Fruit fly (Drosophila melanogaster): ENCODE data around the gene CG13005.

The CG13005 gene

DNA sequence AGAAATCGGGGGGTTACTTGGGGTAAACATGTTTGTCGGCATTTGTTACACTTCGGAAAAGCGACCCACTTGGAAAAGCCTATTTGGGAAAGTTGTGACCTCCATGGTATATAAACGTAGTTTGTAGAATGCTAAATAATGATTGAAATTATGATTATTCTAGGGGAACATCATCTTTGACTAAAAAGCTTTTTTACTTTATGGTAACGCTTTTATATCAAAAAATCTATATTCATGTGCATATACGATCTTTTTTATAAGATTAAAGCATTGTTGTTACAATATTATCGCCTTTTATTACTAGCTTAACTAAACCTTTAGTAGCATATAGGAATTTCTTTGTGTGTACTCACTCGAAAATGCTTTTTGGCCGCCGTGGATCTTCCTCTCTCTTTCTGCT is 30.8 kb downstream of the CG13005 start (continued):
- TF ChIP-seq CG12744 (GFP tag; optimal IDR thresholded peaks at IDR 0.05) (no peak), Nf-YC (tag; optimal IDR thresholded peaks at IDR 0.05) (peak; percentile 33), B-H1 (GFP tag; IDR thresholded peaks at IDR 0.05) (no peak), CG6854 (GFP tag; optimal IDR thresholded peaks at IDR 0.05) (no peak), CG12659 (GFP tag; optimal IDR thresholded peaks at IDR 0.05) (peak; percentile 54), Opbp (GFP tag; IDR thresholded peaks at IDR 0.05; ENCODE audit: partially characterized antibody) (no peak), amos (GFP tag; IDR thresholded peaks at IDR 0.05; ENCODE audit: partially characterized antibody) (no peak), kni (GFP tag; optimal IDR thresholded peaks at IDR 0.05) (no peak), Oaz (GFP tag; IDR thresholded peaks at IDR 0.05) (no peak), Deaf1 (tag; optimal IDR thresholded peaks at IDR 0.05) (no peak), CG10321 (GFP tag; IDR thresholded peaks at IDR 0.05) (no peak), CG8281 (tag; optimal IDR thresholded peaks at IDR 0.05) (no peak), YL-1 (GFP tag; optimal IDR thresholded peaks at IDR 0.05) (no peak), CoRest (tag; optimal IDR thresholded peaks at IDR 0.05) (peak; percentile 67), CG10366 (GFP tag; IDR thresholded peaks at IDR 0.05) (no peak), CG7372 (GFP tag; IDR thresholded peaks at IDR 0.05) (peak; percentile 14; the same call in 1 of the 2 replicates), CG3847 (GFP tag; IDR thresholded peaks at IDR 0.05) (peak; percentile 24; the same call in 1 of the 2 replicates), CG30020 (tag; optimal IDR thresholded peaks at IDR 0.05) (no peak), usp (GFP tag; optimal IDR thresholded peaks at IDR 0.05) (no peak), Ets97D (GFP tag; optimal IDR thresholded peaks at IDR 0.05) (no peak), CG6654 (GFP tag; optimal IDR thresholded peaks at IDR 0.05) (no peak), CG14860 (GFP tag; IDR thresholded peaks at IDR 0.05; ENCODE audit: partially characterized antibody) (no peak), CG10267 (tag; optimal IDR thresholded peaks at IDR 0.05) (no peak), ken (GFP tag; IDR thresholded peaks at IDR 0.05) (no peak), CG9727 (GFP tag; optimal IDR thresholded peaks at IDR 0.05) (peak; percentile 25), D19B (GFP tag; optimal IDR thresholded peaks at IDR 0.05) (no peak), Lhr (GFP tag; optimal IDR thresholded peaks at IDR 0.05) (no peak), lab (GFP tag; optimal IDR thresholded peaks at IDR 0.05) (peak; percentile 26), CG14965 (GFP tag; optimal IDR thresholded peaks at IDR 0.05; ENCODE audit: borderline replicate concordance) (no peak), hbn (GFP tag; IDR thresholded peaks at IDR 0.05; ENCODE audit: partially characterized antibody) (no peak), crol (GFP tag; IDR thresholded peaks at IDR 0.05) (no peak), tup (GFP tag; optimal IDR thresholded peaks at IDR 0.05) (no peak), CrebB (tag; optimal IDR thresholded peaks at IDR 0.05) (no peak), onecut (GFP tag; IDR thresholded peaks at IDR 0.05) (no peak), CG31441 (GFP tag; IDR thresholded peaks at IDR 0.05) (peak; percentile 54), CG15696 (tag; optimal IDR thresholded peaks at IDR 0.05) (no peak), bsh (GFP tag; optimal IDR thresholded peaks at IDR 0.05) (peak; percentile 53 to 80), sqz (GFP tag; optimal IDR thresholded peaks at IDR 0.05) (no peak), Mad (GFP tag; optimal IDR thresholded peaks at IDR 0.05) (no peak), CG4404 (GFP tag; IDR thresholded peaks at IDR 0.05) (no peak), Hr51 (GFP tag; optimal IDR thresholded peaks at IDR 0.05) (peak in 1 of 2 experiments; percentile 75), CG33213 (GFP tag; optimal IDR thresholded peaks at IDR 0.05) (no peak), Xbp1 (GFP tag; optimal IDR thresholded peaks at IDR 0.05) (peak; percentile 43), CG3281 (GFP tag; optimal IDR thresholded peaks at IDR 0.05) (peak; percentile 34), Atf-2 (GFP tag; optimal IDR thresholded peaks at IDR 0.05) (peak; percentile 18), Neu2 (GFP tag; optimal IDR thresholded peaks at IDR 0.05; ENCODE audit: borderline replicate concordance) (no peak), Rfx (GFP tag; IDR thresholded peaks at IDR 0.05) (peak; percentile 41; the same call in 1 of the 2 replicates), CG14050 (GFP tag; IDR thresholded peaks at IDR 0.05) (no peak), unpg (GFP tag; optimal IDR thresholded peaks at IDR 0.05) (peak; percentile 60), Taf1 (GFP tag; IDR thresholded peaks at IDR 0.05) (no peak)

Data from whole organism, embryonic.